Worm (Caenorhabditis elegans) whole organism, L1 larva: ENCODE data around the gene R02E4.3.

ENCODE experiments used
- C34B4.2 ChIP-seq: sonication (generic microtip); optimal IDR thresholded peaks from 2 replicates; lab custom pipeline; 2017; ENCODE audit warnings: mild to moderate bottlenecking, missing genetic modification characterization, missing compliant biosample characterization
- F16B12.6 ChIP-seq: fragments of 150-350 bp; optimal IDR thresholded peaks from 2 replicates; lab custom pipeline; 2014; ENCODE audit warnings: missing biosample characterization, missing genetic modification characterization
- Y116A8C.19 ChIP-seq: sonication (generic microtip); optimal IDR thresholded peaks from 2 replicates; lab custom pipeline; 2016; ENCODE audit warnings: missing compliant biosample characterization, missing genetic modification characterization, borderline replicate concordance
- aha-1 ChIP-seq: fragments of 150-350 bp; optimal IDR thresholded peaks from 2 replicates; lab custom pipeline; 2014; ENCODE audit warnings: missing biosample characterization, missing genetic modification characterization
- alr-1 ChIP-seq: fragments of 200-800 bp; sonication (Bioruptor generic); optimal IDR thresholded peaks from 2 replicates; lab custom pipeline; 2018; ENCODE audit warnings: borderline replicate concordance, mild to moderate bottlenecking, missing genetic modification characterization, missing compliant biosample characterization
- aly-2 ChIP-seq: fragments of 150-350 bp; optimal IDR thresholded peaks from 2 replicates; lab custom pipeline; 2014; ENCODE audit warnings: missing biosample characterization, missing genetic modification characterization
- blmp-1 ChIP-seq: fragments of 150-350 bp; optimal IDR thresholded peaks from 2 replicates; lab custom pipeline; 2014; ENCODE audit warnings: missing biosample characterization, missing genetic modification characterization
- efl-1 ChIP-seq, 4 experiments: fragments of 150-350 bp; optimal IDR thresholded peaks in 3 of 4; peaks in 1 of 4; 1 replicate in 1 of 4; 2 replicates in 3 of 4; lab custom pipeline; 2014; ENCODE audit warnings: missing biosample characterization in 2 of 4, missing genetic modification characterization in 2 of 4, missing genetic modification reagents in 2 of 4
- egl-27 ChIP-seq, 2 experiments: fragments of 150-350 bp in 1 of 2; sonication (generic microtip); optimal IDR thresholded peaks; 3 replicates each; lab custom pipeline; 2017 to 2018; ENCODE audit warnings: missing biosample characterization in 2 of 2, missing genetic modification characterization in 2 of 2, missing genetic modification reagents in 2 of 2
- elt-2 ChIP-seq: sonication (generic microtip); optimal IDR thresholded peaks from 2 replicates; lab custom pipeline; 2016; ENCODE audit warnings: missing genetic modification characterization, mild to moderate bottlenecking, inconsistent platforms, missing compliant biosample characterization, missing genetic modification reagents
- elt-3 ChIP-seq, 6 experiments: fragments of 150-350 bp in 1 of 6; sonication (generic microtip); optimal IDR thresholded peaks; 2 replicates each; lab custom pipeline; 2017 to 2018; ENCODE audit warnings: missing biosample characterization in 6 of 6, missing genetic modification characterization in 6 of 6, inconsistent platforms in 1 of 6
- fkh-10 ChIP-seq: sonication (generic microtip); optimal IDR thresholded peaks from 2 replicates; lab custom pipeline; 2017; ENCODE audit warnings: missing biosample characterization, missing genetic modification reagents, missing genetic modification characterization
- fkh-8 ChIP-seq: sonication (generic microtip); optimal IDR thresholded peaks from 2 replicates; lab custom pipeline; 2016; ENCODE audit warnings: mild to moderate bottlenecking, missing genetic modification characterization, missing compliant biosample characterization
- hpl-2 ChIP-seq: fragments of 150-350 bp; optimal IDR thresholded peaks from 2 replicates; lab custom pipeline; 2014; ENCODE audit warnings: missing biosample characterization, missing genetic modification reagents, missing genetic modification characterization
- irx-1 ChIP-seq: sonication (generic microtip); optimal IDR thresholded peaks from 2 replicates; lab custom pipeline; 2016; ENCODE audit warnings: missing genetic modification characterization, missing compliant biosample characterization
- lin-14 ChIP-seq: fragments of 200-800 bp; sonication (Bioruptor generic); optimal IDR thresholded peaks from 2 replicates; lab custom pipeline; 2018; ENCODE audit warnings: mild to moderate bottlenecking, missing genetic modification characterization, moderate library complexity, missing compliant biosample characterization
- mdl-1 ChIP-seq, 2 experiments: fragments of 150-350 bp; optimal IDR thresholded peaks; 2 replicates each; lab custom pipeline; 2014 to 2017; ENCODE audit warnings: missing biosample characterization in 2 of 2, missing genetic modification characterization in 2 of 2, inconsistent platforms in 1 of 2
- nhr-12 ChIP-seq: sonication (generic microtip); optimal IDR thresholded peaks from 2 replicates; lab custom pipeline; 2017; ENCODE audit warnings: missing biosample characterization, missing genetic modification characterization
- nhr-77 ChIP-seq: fragments of 150-350 bp; optimal IDR thresholded peaks from 2 replicates; lab custom pipeline; 2014; ENCODE audit warnings: missing biosample characterization, missing genetic modification characterization
- nhr-85 ChIP-seq: sonication (generic microtip); peaks from one replicate; lab custom pipeline; 2016; ENCODE audit warnings: missing genetic modification characterization, inconsistent platforms, missing compliant biosample characterization
- pag-3 ChIP-seq: sonication (generic microtip); optimal IDR thresholded peaks from 2 replicates; lab custom pipeline; 2017; ENCODE audit warnings: missing genetic modification characterization, mild to moderate bottlenecking, missing compliant biosample characterization, antibody characterized with exemption, borderline replicate concordance; ENCODE audit not compliant: insufficient read depth
- pqm-1 ChIP-seq: sonication (generic microtip); optimal IDR thresholded peaks from 3 replicates; lab custom pipeline; 2017; ENCODE audit warnings: missing biosample characterization, missing genetic modification characterization
- snu-23 ChIP-seq: sonication (generic microtip); optimal IDR thresholded peaks from 2 replicates; lab custom pipeline; 2016; ENCODE audit warnings: missing genetic modification characterization, missing compliant biosample characterization
- sptf-1 ChIP-seq: fragments of 150-350 bp; optimal IDR thresholded peaks from 2 replicates; lab custom pipeline; 2014; ENCODE audit warnings: missing biosample characterization, missing genetic modification characterization
- tbx-2 ChIP-seq: sonication (generic microtip); optimal IDR thresholded peaks from 2 replicates; lab custom pipeline; 2016; ENCODE audit warnings: missing genetic modification characterization, missing compliant biosample characterization
- tlp-1 ChIP-seq: fragments of 150-350 bp; optimal IDR thresholded peaks from 2 replicates; lab custom pipeline; 2014; ENCODE audit warnings: missing biosample characterization, missing genetic modification characterization
- unc-30 ChIP-seq: sonication (generic microtip); optimal IDR thresholded peaks from 2 replicates; lab custom pipeline; 2017; ENCODE audit warnings: missing biosample characterization, missing genetic modification characterization
- unc-86 ChIP-seq: sonication (generic microtip); optimal IDR thresholded peaks from 2 replicates; lab custom pipeline; 2016; ENCODE audit warnings: missing genetic modification characterization, missing compliant biosample characterization
- xbp-1 ChIP-seq: sonication (generic microtip); optimal IDR thresholded peaks from 2 replicates; lab custom pipeline; 2016; ENCODE audit warnings: missing genetic modification characterization, missing compliant biosample characterization

R02E4.3 gene

ce11 chrX:4125165-4125803, 23.4 kb upstream of the R02E4.3 start:
- no peak for TF ChIP-seq hpl-2
- TF ChIP-seq nhr-85 = peak; percentile 21

ce11 chrX:4123368-4123767, 21.4 kb upstream of the R02E4.3 start:
- peak; percentile 18 for TF ChIP-seq tbx-2 (tag; lab: Kevin White, UChicago)
- TF ChIP-seq lin-14 = peak; percentile 64
- TF ChIP-seq fkh-8 (tag; lab: Kevin White, UChicago) = peak; percentile 9
- no peak for TF ChIP-seq Y116A8C.19 (tag; lab: Kevin White, UChicago)
- TF ChIP-seq fkh-10 (GFP tag; lab: Kevin White, UChicago) = peak; percentile 13
- no peak for TF ChIP-seq egl-27 (tag; optimal IDR thresholded peaks at IDR 0.05; lab: Kevin White, UChicago)
- TF ChIP-seq unc-86 (tag; lab: Kevin White, UChicago) = peak; percentile 6

ce11 chrX:4120935-4121334, 19.0 kb upstream of the R02E4.3 start, which contains the start of gene F09F9.3:
Gene F09F9.3 (minus strand): TSS chrX:4121035.
- TF ChIP-seq elt-3 (tag; optimal IDR thresholded peaks at IDR 0.05; lab: Kevin White, UChicago) = no peak
- no peak for TF ChIP-seq nhr-85
- no peak for TF ChIP-seq alr-1 (tag; lab: Kevin White, UChicago)
- no peak for TF ChIP-seq blmp-1
- no peak for TF ChIP-seq F16B12.6 (tag; lab: Kevin White, UChicago)
- TF ChIP-seq Y116A8C.19 (tag; lab: Kevin White, UChicago) = no peak
- TF ChIP-seq tlp-1 (tag; lab: Kevin White, UChicago) = no peak
- TF ChIP-seq aha-1 (tag; lab: Kevin White, UChicago) = no peak
- TF ChIP-seq nhr-12 = no peak
- no peak for TF ChIP-seq unc-30
- no peak for TF ChIP-seq elt-2 (tag; lab: Kevin White, UChicago)
- no peak for TF ChIP-seq snu-23 (GFP tag; lab: Kevin White, UChicago)
- no peak for TF ChIP-seq tbx-2 (tag; lab: Kevin White, UChicago)
- no peak for TF ChIP-seq C34B4.2 (tag; lab: Kevin White, UChicago)
- no peak for TF ChIP-seq irx-1 (tag; lab: Kevin White, UChicago)
- TF ChIP-seq pqm-1 (tag; lab: Kevin White, UChicago) = no peak
- no peak for TF ChIP-seq pag-3 (tag; lab: Kevin White, UChicago)
- no peak for TF ChIP-seq mdl-1 (tag; optimal IDR thresholded peaks at IDR 0.05; lab: Kevin White, UChicago)

ce11 chrX:4117626-4118025, 15.7 kb upstream of the R02E4.3 start, which contains the start of gene F09F9.5:
Gene F09F9.5 (plus strand): TSS chrX:4117926.
- TF ChIP-seq xbp-1 (tag; lab: Kevin White, UChicago) (no peak), blmp-1 (no peak), aly-2 (tag; lab: Kevin White, UChicago) (no peak)

ce11 chrX:4115026-4115425, 13.1 kb upstream of the R02E4.3 start, which contains the start of gene F09F9.1:
Gene F09F9.1 (plus strand): TSS chrX:4115326.
- TF ChIP-seq sptf-1 (tag; lab: Kevin White, UChicago) (no peak), efl-1 (optimal IDR thresholded peaks at IDR 0.05; lab: Kevin White, UChicago) (no peak), efl-1 (GFP tag; optimal IDR thresholded peaks at IDR 0.05 in 1 of 2; lab: Kevin White, UChicago) (peak in 1 of 2 experiments; percentile 55)

- TF ChIP-seq blmp-1 = peak; percentile 76
- no peak for TF ChIP-seq nhr-77 (tag; lab: Kevin White, UChicago)
Observed at ce11 chrX:4111416-4111815, 9.5 kb upstream of the R02E4.3 start, which contains the start of gene F09F9.2. Gene F09F9.2 (minus strand): TSS chrX:4111440.
